Fruit fly (Drosophila melanogaster) whole organism: Measurements from ENCODE around the gene edin.

Experiments used
- Dll ChIP-seq: fragments of >200 bp; optimal IDR thresholded peaks from 2 replicates; lab custom pipeline; 2017
- EcR ChIP-seq, 2 experiments: fragments of >200 bp; optimal IDR thresholded peaks; 2 replicates each; lab custom pipeline; 2017; ENCODE audit warnings: missing biosample characterization in 2 of 2, missing genetic modification characterization in 2 of 2, missing genetic modification reagents in 2 of 2
- pan ChIP-seq: fragments of >200 bp; optimal IDR thresholded peaks from 2 replicates; lab custom pipeline; 2017

DNA sequence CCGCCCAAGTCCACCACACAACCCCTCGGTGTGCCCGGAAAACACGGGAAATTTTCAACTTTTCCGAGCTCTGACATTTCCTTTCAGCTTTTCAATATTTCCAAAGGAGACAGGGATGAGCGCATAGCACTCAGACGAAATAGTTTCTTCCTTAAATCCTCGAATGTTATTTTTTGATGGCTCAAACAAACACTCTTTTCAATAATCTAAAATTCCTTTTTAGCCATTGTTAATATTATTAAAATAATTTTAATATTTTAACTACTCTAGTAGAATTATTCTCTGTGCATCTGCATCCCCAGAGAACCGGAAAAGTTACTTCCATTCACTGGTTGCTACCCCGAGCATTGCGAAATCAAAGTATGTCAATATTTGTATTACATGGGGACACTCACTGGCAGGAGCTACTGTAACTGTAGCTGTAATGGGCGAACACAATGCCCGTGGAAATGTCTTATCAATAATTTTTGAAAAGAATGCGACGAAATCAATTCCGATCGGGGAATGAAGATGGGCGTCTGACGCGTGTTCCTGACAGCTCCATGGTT, 36.9 kb upstream of the edin start:
- TF ChIP-seq pan (lab: Kevin White, UChicago) (no peak), Dll (no peak), EcR (GFP tag; optimal IDR thresholded peaks at IDR 0.05; lab: Kevin White, UChicago) (no peak)
